Worm (Caenorhabditis elegans) whole organism, mixed stage, embryonic: ENCODE data around the gene H10D18.1.

ENCODE experiments used
- drap-1 ChIP-seq: fragments of 200-800 bp; sonication (Bioruptor generic); optimal IDR thresholded peaks from 3 replicates; lab custom pipeline; 2018; ENCODE audit warnings: mild to moderate bottlenecking, missing genetic modification characterization, missing compliant biosample characterization
- pha-4 ChIP-seq: fragments of 150-350 bp; optimal IDR thresholded peaks from 2 replicates; lab custom pipeline; 2018; ENCODE audit warnings: missing biosample characterization, missing genetic modification reagents, missing genetic modification characterization

DNA sequence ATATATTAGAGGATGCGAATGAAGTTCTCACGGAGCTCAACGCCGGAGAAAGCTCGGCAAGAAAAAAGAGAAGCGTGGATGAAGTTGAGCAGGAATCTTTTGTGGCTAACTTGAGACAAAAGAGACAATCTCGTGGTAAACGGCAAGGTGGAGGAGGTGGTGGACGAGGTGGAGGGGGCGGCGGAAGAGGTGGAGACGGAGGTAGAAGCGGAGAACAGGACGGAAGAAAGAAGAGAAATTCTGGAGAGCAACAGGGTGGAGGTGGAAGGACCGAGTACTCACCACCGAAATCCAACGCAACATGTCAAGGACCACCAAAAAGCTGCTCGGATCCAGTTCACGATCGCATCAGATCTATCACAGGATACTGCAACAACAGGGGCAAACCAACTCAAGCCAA lies 24.6 kb upstream of the H10D18.1 start:
- TF ChIP-seq drap-1 (no peak), pha-4 (no peak)
